Worm (Caenorhabditis elegans): ENCODE data around the gene F56B6.6.

DNA sequence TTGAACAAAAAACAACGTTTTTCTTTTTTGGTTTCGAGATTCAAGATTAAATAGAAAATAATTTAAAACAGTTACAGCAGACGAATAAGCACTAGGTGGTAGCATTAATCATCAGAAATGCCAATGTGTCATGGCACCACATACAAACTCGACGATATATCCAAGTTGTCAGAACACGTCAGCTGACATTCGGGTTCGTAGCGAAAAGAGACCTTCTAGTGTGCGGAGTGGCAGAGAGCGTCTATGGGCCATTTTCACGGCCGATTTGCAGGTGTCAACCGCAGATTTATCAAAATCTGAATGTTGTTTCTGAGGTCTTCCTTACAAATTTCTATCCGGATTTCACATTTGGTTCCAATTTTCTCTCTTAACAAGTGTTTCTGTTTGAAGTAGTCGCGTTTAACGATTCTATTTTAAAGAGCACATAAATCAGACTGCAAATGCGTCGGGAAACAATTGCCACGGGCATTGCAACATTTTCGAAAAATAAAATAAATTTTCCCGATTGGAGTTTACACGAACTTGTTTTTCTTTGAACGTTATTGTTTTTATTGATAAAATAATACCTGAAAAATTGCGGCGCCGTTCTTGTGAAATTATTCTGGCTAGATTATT is 44.6 kb downstream of the F56B6.6 start:
- TF ChIP-seq tbx-2 (tag; optimal IDR thresholded peaks at IDR 0.05), result no peak
- TF ChIP-seq lin-11 (tag; optimal IDR thresholded peaks at IDR 0.05), result no peak
- TF ChIP-seq fkh-10 (GFP tag; optimal IDR thresholded peaks at IDR 0.05), result no peak
- no peak for TF ChIP-seq ceh-24 (tag; optimal IDR thresholded peaks at IDR 0.05)
- no peak for TF ChIP-seq elt-4 (tag; optimal IDR thresholded peaks at IDR 0.05)
- no peak for TF ChIP-seq nhr-11 (tag; optimal IDR thresholded peaks at IDR 0.05)
- no peak for TF ChIP-seq hlh-30 (tag; optimal IDR thresholded peaks at IDR 0.05; ENCODE audit: insufficient read depth)
- no peak for TF ChIP-seq ceh-9 (tag; optimal IDR thresholded peaks at IDR 0.05)
